Worm (Caenorhabditis elegans) whole organism, midembryonic: ENCODE data around the gene svh-5.

Experiments
- T22C8.4 ChIP-seq: fragments of 200-800 bp; sonication (Bioruptor generic); IDR thresholded peaks from 2 replicates; pipeline ENCODE4 v1.3.6; 2022; ENCODE audit warnings: missing genetic modification characterization, missing compliant biosample characterization
- cog-1 ChIP-seq: sonication (generic microtip); optimal IDR thresholded peaks from 2 replicates; lab custom pipeline; 2016; ENCODE audit warnings: missing genetic modification characterization, missing compliant biosample characterization
- flt-1 ChIP-seq: fragments of 200-800 bp; sonication (Bioruptor generic); IDR thresholded peaks from 2 replicates; pipeline ENCODE4 v1.3.6; 2022; ENCODE audit warnings: missing genetic modification characterization, missing compliant biosample characterization
- klf-2 ChIP-seq: fragments of 200-800 bp; sonication (Bioruptor generic); conservative IDR thresholded peaks from 2 replicates; pipeline ENCODE4 v1.3.6; 2022; ENCODE audit warnings: missing genetic modification reagents, missing genetic modification characterization, missing compliant biosample characterization
- med-1 ChIP-seq: sonication (generic microtip); optimal IDR thresholded peaks from 2 replicates; lab custom pipeline; 2017; ENCODE audit warnings: missing genetic modification characterization, mild to moderate bottlenecking, missing compliant biosample characterization, antibody characterized with exemption, missing genetic modification reagents; ENCODE audit not compliant: insufficient read depth
- ref-1 ChIP-seq: fragments of 200-800 bp; sonication (Bioruptor generic); conservative IDR thresholded peaks from 2 replicates; pipeline ENCODE4 v1.3.6; 2022; ENCODE audit warnings: missing genetic modification reagents, missing genetic modification characterization, missing compliant biosample characterization
- tab-1 ChIP-seq: fragments of 200-800 bp; sonication (Bioruptor generic); IDR thresholded peaks from 2 replicates; pipeline ENCODE4 v1.3.6; 2022; ENCODE audit warnings: missing genetic modification characterization, missing compliant biosample characterization
- ztf-23 ChIP-seq: fragments of 200-800 bp; sonication (Bioruptor generic); IDR thresholded peaks from 2 replicates; pipeline ENCODE4 v1.3.6; 2022; ENCODE audit warnings: missing genetic modification reagents, missing genetic modification characterization, missing compliant biosample characterization
- ztf-29 ChIP-seq: fragments of 200-800 bp; sonication (Bioruptor generic); IDR thresholded peaks from 2 replicates; pipeline ENCODE4 v1.3.6; 2022; ENCODE audit warnings: missing genetic modification reagents, missing genetic modification characterization, missing compliant biosample characterization

Gene svh-5

ce11 chrX:15334897-15335296 is 42.7 kb downstream of the svh-5 start:
- TF ChIP-seq cog-1 (tag; lab: Kevin White, UChicago) (no peak), tab-1 (no peak), ztf-29 (GFP tag; lab: Robert Waterston, UW) (no peak), ref-1 (no peak), med-1 (GFP tag; lab: Kevin White, UChicago) (no peak), ztf-23 (GFP tag; lab: Robert Waterston, UW) (no peak), T22C8.4 (GFP tag; lab: Robert Waterston, UW) (no peak), flt-1 (no peak), klf-2 (GFP tag; lab: Robert Waterston, UW) (no peak)

- TF ChIP-seq flt-1 (no peak), ztf-23 (GFP tag; lab: Robert Waterston, UW) (no peak), T22C8.4 (GFP tag; lab: Robert Waterston, UW) (no peak), ref-1 (no peak), ztf-29 (GFP tag; lab: Robert Waterston, UW) (no peak), med-1 (GFP tag; lab: Kevin White, UChicago) (no peak), tab-1 (no peak), klf-2 (GFP tag; lab: Robert Waterston, UW) (no peak), cog-1 (tag; lab: Kevin White, UChicago) (no peak)
These were observed 47.0 kb downstream of the svh-5 start, which contains the start of gene Y15E3A.4 for ce11 chrX:15330664-15331063. Y15E3A.4 (plus strand) TSS chrX:15330964.

- TF ChIP-seq med-1 (GFP tag; lab: Kevin White, UChicago) (no peak), T22C8.4 (GFP tag; lab: Robert Waterston, UW) (no peak), ztf-29 (GFP tag; lab: Robert Waterston, UW) (no peak), cog-1 (tag; lab: Kevin White, UChicago) (no peak), flt-1 (no peak), tab-1 (no peak), ztf-23 (GFP tag; lab: Robert Waterston, UW) (no peak), ref-1 (no peak), klf-2 (GFP tag; lab: Robert Waterston, UW) (no peak)
These were observed 49.3 kb downstream of the svh-5 start for ce11 chrX:15328343-15328742.

ce11 chrX:15327238-15327637 is 50.4 kb downstream of the svh-5 start:
- TF ChIP-seq T22C8.4 (GFP tag; lab: Robert Waterston, UW) = no peak
- TF ChIP-seq cog-1 (tag; lab: Kevin White, UChicago) = no peak
- no peak for TF ChIP-seq ztf-29 (GFP tag; lab: Robert Waterston, UW)
- TF ChIP-seq med-1 (GFP tag; lab: Kevin White, UChicago) = no peak
- no peak for TF ChIP-seq klf-2 (GFP tag; lab: Robert Waterston, UW)
- TF ChIP-seq ztf-23 (GFP tag; lab: Robert Waterston, UW) = no peak
- TF ChIP-seq flt-1 = no peak
- TF ChIP-seq tab-1 = no peak
- no peak for TF ChIP-seq ref-1

DNA sequence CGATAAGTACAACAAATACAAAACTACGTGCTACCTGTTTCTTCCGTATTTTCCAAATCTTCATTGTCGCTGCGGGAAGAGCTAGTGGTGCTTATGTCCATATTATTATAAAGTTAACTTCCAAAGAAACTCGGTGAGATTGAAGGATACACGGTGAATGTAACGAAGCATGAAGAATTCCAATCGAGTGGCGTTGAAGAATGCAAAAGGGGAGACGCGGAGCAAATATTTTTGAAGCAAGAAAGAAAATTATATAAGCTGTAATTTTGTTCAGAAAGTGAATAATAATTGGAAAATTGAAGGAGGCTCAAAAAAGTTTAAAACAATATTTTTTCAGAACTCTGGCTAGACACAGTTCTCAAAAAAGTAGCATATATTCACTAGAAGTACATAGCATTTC is 51.9 kb downstream of the svh-5 start, which contains the start of gene Y15E3A.3:
TSS of gene Y15E3A.3 (minus strand) at position 101 of the 400 bp plus-strand sequence.
- TF ChIP-seq cog-1 (tag; lab: Kevin White, UChicago) (no peak), med-1 (GFP tag; lab: Kevin White, UChicago) (no peak), flt-1 (no peak), ref-1 (no peak), T22C8.4 (GFP tag; lab: Robert Waterston, UW) (no peak), klf-2 (GFP tag; lab: Robert Waterston, UW) (no peak), ztf-23 (GFP tag; lab: Robert Waterston, UW) (no peak), ztf-29 (GFP tag; lab: Robert Waterston, UW) (no peak)

DNA sequence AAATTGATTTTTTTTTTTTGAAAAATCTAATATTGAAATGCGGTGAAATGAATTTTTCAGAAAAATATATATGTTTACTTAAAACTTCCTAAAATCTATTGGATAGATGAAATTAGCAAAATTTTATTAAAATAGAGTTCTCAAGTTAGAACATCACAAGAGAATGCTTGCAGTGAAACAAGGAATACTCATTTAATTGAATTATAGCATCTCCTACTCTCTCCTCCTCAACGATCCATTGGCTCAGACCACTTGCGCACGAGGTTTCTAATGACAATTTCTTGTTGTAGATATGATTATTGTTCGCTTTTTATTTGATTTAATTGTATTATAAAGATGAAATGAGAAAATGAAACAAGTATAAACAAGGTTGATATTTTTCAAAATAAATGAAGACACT is 55.8 kb downstream of the svh-5 start:
- no peak for TF ChIP-seq ref-1
- TF ChIP-seq flt-1 = no peak
- no peak for TF ChIP-seq tab-1
- no peak for TF ChIP-seq klf-2 (GFP tag; lab: Robert Waterston, UW)
- no peak for TF ChIP-seq med-1 (GFP tag; lab: Kevin White, UChicago)
- TF ChIP-seq ztf-23 (GFP tag; lab: Robert Waterston, UW) = no peak

DNA sequence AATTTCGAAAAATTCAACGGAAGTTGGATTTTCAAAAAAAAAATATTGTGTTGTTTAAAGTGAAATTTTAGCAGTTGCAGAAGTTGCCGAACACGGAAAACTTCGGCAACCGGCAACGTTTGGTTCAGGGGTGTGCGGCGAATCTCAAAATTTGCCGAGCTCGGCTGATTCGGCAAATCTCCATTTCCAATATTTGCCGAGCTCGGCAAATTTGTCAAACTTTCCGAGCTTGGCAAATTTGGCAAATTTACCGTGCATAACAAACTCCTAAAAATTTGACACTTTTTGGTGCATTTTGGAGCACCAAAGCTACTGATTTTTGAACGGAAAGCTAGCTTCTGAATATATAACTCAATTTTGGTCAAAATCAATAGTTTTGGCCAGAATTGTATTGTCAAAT is 56.4 kb downstream of the svh-5 start:
- no peak for TF ChIP-seq cog-1 (tag; lab: Kevin White, UChicago)
- no peak for TF ChIP-seq ref-1
- no peak for TF ChIP-seq T22C8.4 (GFP tag; lab: Robert Waterston, UW)
- TF ChIP-seq ztf-23 (GFP tag; lab: Robert Waterston, UW) = no peak
